Worm (Caenorhabditis elegans) whole organism, young adult: ENCODE results near the gene dat-1.

ENCODE experiments used
- B0336.3 ChIP-seq: fragments of 200-800 bp; sonication (Bioruptor generic); IDR thresholded peaks from 2 replicates; pipeline ENCODE4 v1.3.6; 2022; ENCODE audit warnings: missing genetic modification characterization, missing compliant biosample characterization
- F23B12.7 ChIP-seq: sonication (generic microtip); optimal IDR thresholded peaks from 2 replicates; lab custom pipeline; 2017; ENCODE audit warnings: missing genetic modification characterization, mild to moderate bottlenecking, missing compliant biosample characterization, antibody characterized with exemption, moderate library complexity; ENCODE audit not compliant: insufficient read depth
- F33H1.4 ChIP-seq: fragments of 200-800 bp; sonication (Bioruptor generic); IDR thresholded peaks from 2 replicates; pipeline ENCODE4 v1.3.6; 2022; ENCODE audit warnings: missing genetic modification reagents, missing genetic modification characterization, missing compliant biosample characterization
- K11D2.4 ChIP-seq: fragments of 200-800 bp; sonication (Bioruptor generic); IDR thresholded peaks from 2 replicates; pipeline ENCODE4 v1.3.6; 2022; ENCODE audit warnings: missing genetic modification reagents, missing genetic modification characterization, missing compliant biosample characterization
- T07F8.4 ChIP-seq: sonication (generic microtip); optimal IDR thresholded peaks from 2 replicates; lab custom pipeline; 2016; ENCODE audit warnings: mild to moderate bottlenecking, missing genetic modification characterization, moderate library complexity, missing compliant biosample characterization
- T26A5.8 ChIP-seq: sonication (generic microtip); optimal IDR thresholded peaks from 2 replicates; lab custom pipeline; 2016; ENCODE audit warnings: missing genetic modification characterization, missing compliant biosample characterization
- Y53G8AR.9 ChIP-seq: fragments of 200-800 bp; sonication (Bioruptor generic); conservative IDR thresholded peaks from 2 replicates; pipeline ENCODE4 v1.3.6; 2022; ENCODE audit warnings: missing genetic modification reagents, missing genetic modification characterization, missing compliant biosample characterization
- Y56A3A.18 ChIP-seq: fragments of 200-800 bp; sonication (Bioruptor generic); IDR thresholded peaks from 2 replicates; pipeline ENCODE4 v1.3.6; 2022; ENCODE audit warnings: missing genetic modification reagents, missing genetic modification characterization, missing compliant biosample characterization
- Y67H2A.10 ChIP-seq: fragments of 200-800 bp; sonication (Bioruptor generic); conservative IDR thresholded peaks from 2 replicates; pipeline ENCODE4 v1.3.6; 2022; ENCODE audit warnings: missing genetic modification reagents, missing genetic modification characterization, missing compliant biosample characterization
- ama-1 ChIP-seq, 3 experiments: fragments of 150-350 bp in 1 of 3; sonication (generic microtip) in 2 of 3; optimal IDR thresholded peaks; 2 replicates each; lab custom pipeline; 2014 to 2018; ENCODE audit warnings: missing biosample characterization in 2 of 3, missing genetic modification characterization in 2 of 3, missing genetic modification reagents in 2 of 3
- aptf-3 ChIP-seq: fragments of 200-800 bp; sonication (Bioruptor generic); IDR thresholded peaks from 2 replicates; pipeline ENCODE4 v1.3.6; 2022; ENCODE audit warnings: missing genetic modification characterization, missing compliant biosample characterization
- attf-5 ChIP-seq: fragments of 200-800 bp; sonication (Bioruptor generic); optimal IDR thresholded peaks from 2 replicates; lab custom pipeline; 2018; ENCODE audit warnings: mild to moderate bottlenecking, missing genetic modification characterization, missing compliant biosample characterization
- bed-2 ChIP-seq: fragments of 200-800 bp; sonication (Bioruptor generic); IDR thresholded peaks from 2 replicates; pipeline ENCODE4 v1.3.6; 2022; ENCODE audit warnings: missing genetic modification reagents, missing genetic modification characterization, missing compliant biosample characterization
- ceh-100 ChIP-seq: fragments of 200-800 bp; sonication (Bioruptor generic); IDR thresholded peaks from 2 replicates; pipeline ENCODE4 v1.3.6; 2022; ENCODE audit warnings: missing genetic modification reagents, missing genetic modification characterization, missing compliant biosample characterization
- ceh-27 ChIP-seq: fragments of 200-800 bp; sonication (Bioruptor generic); optimal IDR thresholded peaks from 2 replicates; lab custom pipeline; 2018; ENCODE audit warnings: mild to moderate bottlenecking, missing genetic modification characterization, moderate library complexity, missing compliant biosample characterization
- dpl-1 ChIP-seq: fragments of 150-350 bp; optimal IDR thresholded peaks from 2 replicates; lab custom pipeline; 2014; ENCODE audit warnings: missing biosample characterization, missing genetic modification reagents, missing genetic modification characterization
- ekl-4 ChIP-seq: fragments of 200-800 bp; sonication (Bioruptor generic); IDR thresholded peaks from 2 replicates; pipeline ENCODE4 v1.3.6; 2022; ENCODE audit warnings: missing genetic modification reagents, missing genetic modification characterization, missing compliant biosample characterization
- ets-4 ChIP-seq: fragments of 200-800 bp; sonication (Bioruptor generic); optimal IDR thresholded peaks from 2 replicates; lab custom pipeline; 2018; ENCODE audit warnings: mild to moderate bottlenecking, missing genetic modification characterization, missing compliant biosample characterization
- fkh-3 ChIP-seq: sonication (generic microtip); optimal IDR thresholded peaks from 2 replicates; lab custom pipeline; 2016; ENCODE audit warnings: mild to moderate bottlenecking, missing genetic modification characterization, missing compliant biosample characterization
- him-1 ChIP-seq: sonication (generic microtip); optimal IDR thresholded peaks from 2 replicates; lab custom pipeline; 2016; ENCODE audit warnings: missing genotype, missing genetic modification reagents, missing genetic modification characterization, missing compliant biosample characterization
- hmg-1.2 ChIP-seq: fragments of 200-800 bp; sonication (Bioruptor generic); IDR thresholded peaks from 2 replicates; pipeline ENCODE4 v1.3.6; 2022; ENCODE audit warnings: missing genetic modification reagents, missing genetic modification characterization, missing compliant biosample characterization
- let-526 ChIP-seq: fragments of 200-800 bp; sonication (Bioruptor generic); IDR thresholded peaks from 2 replicates; pipeline ENCODE4 v1.3.6; 2022; ENCODE audit warnings: missing genetic modification reagents, missing genetic modification characterization, missing compliant biosample characterization
- lin-54 ChIP-seq: fragments of 200-800 bp; sonication (Bioruptor generic); optimal IDR thresholded peaks from 2 replicates; lab custom pipeline; 2018; ENCODE audit warnings: mild to moderate bottlenecking, missing genetic modification characterization, missing compliant biosample characterization
- madf-10 ChIP-seq: sonication (generic microtip); optimal IDR thresholded peaks from 2 replicates; lab custom pipeline; 2016; ENCODE audit warnings: mild to moderate bottlenecking, missing genetic modification characterization, missing compliant biosample characterization
- madf-6 ChIP-seq: fragments of 200-800 bp; sonication (Bioruptor generic); IDR thresholded peaks from 2 replicates; pipeline ENCODE4 v1.3.6; 2022; ENCODE audit warnings: missing genetic modification reagents, missing genetic modification characterization, missing compliant biosample characterization
- madf-8 ChIP-seq: fragments of 200-800 bp; sonication (Bioruptor generic); conservative IDR thresholded peaks from 2 replicates; pipeline ENCODE4 v1.3.6; 2022; ENCODE audit warnings: missing genetic modification reagents, missing genetic modification characterization, missing compliant biosample characterization
- mcd-1 ChIP-seq: fragments of 200-800 bp; sonication (Bioruptor generic); IDR thresholded peaks from 2 replicates; pipeline ENCODE4 v1.3.6; 2022; ENCODE audit warnings: missing genetic modification reagents, missing genetic modification characterization, missing compliant biosample characterization
- mxl-1 ChIP-seq: sonication (generic microtip); optimal IDR thresholded peaks from 2 replicates; lab custom pipeline; 2016; ENCODE audit warnings: missing genetic modification characterization, missing compliant biosample characterization
- nhr-120 ChIP-seq: fragments of 200-800 bp; sonication (Bioruptor generic); IDR thresholded peaks from 2 replicates; pipeline ENCODE4 v1.3.6; 2022; ENCODE audit warnings: missing genetic modification characterization, missing compliant biosample characterization
- nhr-27 ChIP-seq: fragments of 200-800 bp; sonication (Bioruptor generic); optimal IDR thresholded peaks from 2 replicates; lab custom pipeline; 2018; ENCODE audit warnings: mild to moderate bottlenecking, missing genetic modification characterization, moderate library complexity, missing compliant biosample characterization
- nhr-80 ChIP-seq: sonication (generic microtip); optimal IDR thresholded peaks from 2 replicates; lab custom pipeline; 2016; ENCODE audit warnings: missing genetic modification characterization, missing compliant biosample characterization
- nhr-90 ChIP-seq: sonication (generic microtip); optimal IDR thresholded peaks from 2 replicates; lab custom pipeline; 2016; ENCODE audit warnings: missing genotype, mild to moderate bottlenecking, missing genetic modification characterization, missing compliant biosample characterization
- rec-8 ChIP-seq, 2 experiments: sonication (generic microtip); optimal IDR thresholded peaks; 2 replicates each; lab custom pipeline; 2016; ENCODE audit warnings: mild to moderate bottlenecking in 2 of 2, missing genetic modification characterization in 2 of 2, missing genetic modification reagents in 2 of 2, missing genotype in 2 of 2, missing biosample characterization in 1 of 2, missing compliant biosample characterization in 1 of 2, moderate library complexity in 1 of 2
- repo-1 ChIP-seq: sonication (generic microtip); optimal IDR thresholded peaks from 2 replicates; lab custom pipeline; 2017; ENCODE audit warnings: mild to moderate bottlenecking, missing genetic modification characterization, missing compliant biosample characterization
- rpc-1 ChIP-seq, 2 experiments: fragments of 150-350 bp in 1 of 2; sonication (generic microtip) in 1 of 2; optimal IDR thresholded peaks; 2 replicates each; lab custom pipeline; 2014 to 2018; ENCODE audit warnings: missing biosample characterization in 1 of 2, missing genetic modification characterization in 1 of 2, missing genetic modification reagents in 1 of 2, missing genotype in 1 of 2
- somi-1 ChIP-seq: fragments of 200-800 bp; sonication (Bioruptor generic); optimal IDR thresholded peaks from 2 replicates; lab custom pipeline; 2018; ENCODE audit warnings: mild to moderate bottlenecking, missing genetic modification characterization, missing compliant biosample characterization
- tbx-9 ChIP-seq: sonication (generic microtip); optimal IDR thresholded peaks from 2 replicates; lab custom pipeline; 2016; ENCODE audit warnings: borderline replicate concordance, missing genetic modification characterization, inconsistent platforms, missing compliant biosample characterization
- unc-130 ChIP-seq: sonication (generic microtip); optimal IDR thresholded peaks from 2 replicates; lab custom pipeline; 2016; ENCODE audit warnings: missing genetic modification reagents, missing genetic modification characterization, missing compliant biosample characterization
- zfh-2 ChIP-seq: fragments of 200-800 bp; sonication (Bioruptor generic); conservative IDR thresholded peaks from 2 replicates; pipeline ENCODE4 v1.3.6; 2022; ENCODE audit warnings: missing genetic modification reagents, missing genetic modification characterization, missing compliant biosample characterization
- ztf-18 ChIP-seq: sonication (generic microtip); optimal IDR thresholded peaks from 2 replicates; lab custom pipeline; 2016; ENCODE audit warnings: missing genotype, mild to moderate bottlenecking, missing genetic modification characterization, missing compliant biosample characterization
- ztf-3 ChIP-seq: fragments of 200-800 bp; sonication (Bioruptor generic); optimal IDR thresholded peaks from 2 replicates; lab custom pipeline; 2018; ENCODE audit warnings: mild to moderate bottlenecking, missing genetic modification characterization, missing compliant biosample characterization

Gene dat-1

DNA sequence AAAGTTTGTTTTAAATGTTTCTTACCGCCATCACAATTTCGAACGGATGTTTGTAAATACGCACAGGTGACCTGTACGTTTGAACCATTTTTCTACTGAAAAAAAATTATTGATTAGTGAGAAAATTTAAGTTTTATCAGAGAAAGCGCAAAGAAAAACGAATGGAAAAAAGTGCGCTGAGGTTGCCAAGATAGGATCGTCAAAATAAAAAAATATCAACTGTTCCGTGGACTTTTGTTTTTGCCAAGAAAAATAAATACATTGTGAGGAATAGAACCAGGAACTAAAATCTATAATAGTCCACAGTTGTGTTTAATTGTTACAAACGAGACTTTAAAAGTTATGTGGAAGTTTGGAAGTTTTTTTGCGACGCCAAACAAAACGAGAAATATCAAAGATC is 6.5 kb upstream of the dat-1 start, which contains the start of gene T23G5.2:
Gene T23G5.2, minus strand, starts transcription at position 101 of the 400 bp plus-strand sequence.
- TF ChIP-seq tbx-9 (tag; lab: Kevin White, UChicago) (no peak), nhr-90 (no peak), unc-130 (GFP tag; lab: Kevin White, UChicago) (no peak), K11D2.4 (GFP tag; lab: Robert Waterston, UW) (no peak), zfh-2 (GFP tag; lab: Robert Waterston, UW) (no peak), repo-1 (no peak), bed-2 (GFP tag; lab: Robert Waterston, UW) (no peak), let-526 (no peak), ekl-4 (GFP tag; lab: Robert Waterston, UW) (no peak), nhr-27 (tag; lab: Kevin White, UChicago) (no peak), Y56A3A.18 (GFP tag; lab: Robert Waterston, UW) (no peak), madf-10 (no peak), rec-8 (tag; optimal IDR thresholded peaks at IDR 0.05; lab: Kevin White, UChicago) (no peak), fkh-3 (tag; lab: Kevin White, UChicago) (no peak), Y53G8AR.9 (GFP tag; lab: Robert Waterston, UW) (no peak), T26A5.8 (tag; lab: Kevin White, UChicago) (no peak)

DNA sequence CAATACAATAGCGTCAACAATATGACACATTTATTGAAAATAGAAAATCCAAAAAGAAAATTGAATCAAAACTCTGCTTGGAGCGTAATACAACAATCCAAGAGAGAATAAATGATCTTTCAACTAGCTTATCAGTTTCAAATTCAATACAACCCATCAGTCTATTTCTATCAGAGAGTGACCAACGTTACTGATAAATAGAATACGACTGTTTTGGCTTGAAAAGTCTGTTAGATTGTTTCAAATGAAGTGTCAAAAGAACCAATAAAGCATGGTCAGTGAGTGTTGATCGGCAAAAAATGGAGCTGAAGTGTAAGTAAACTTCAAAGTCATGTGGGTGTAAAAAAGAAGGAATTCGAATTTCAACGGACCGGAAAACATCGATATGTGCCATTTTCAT is 5.1 kb upstream of the dat-1 start:
- TF ChIP-seq nhr-80 (tag; lab: Kevin White, UChicago) (peak; percentile 54), F33H1.4 (GFP tag; lab: Robert Waterston, UW) (no peak)

- TF ChIP-seq nhr-80 (tag; lab: Kevin White, UChicago) (peak; percentile 75), ets-4 (GFP tag; lab: Kevin White, UChicago) (peak; percentile 22), unc-130 (GFP tag; lab: Kevin White, UChicago) (no peak), attf-5 (GFP tag; lab: Kevin White, UChicago) (peak; percentile 4), mxl-1 (tag; lab: Kevin White, UChicago) (no peak), nhr-120 (GFP tag; lab: Robert Waterston, UW) (no peak), ceh-27 (GFP tag; lab: Kevin White, UChicago) (peak; percentile 24), mcd-1 (GFP tag; lab: Robert Waterston, UW) (0 out of 2 replicates have a peak, but pooled peaks have one; percentile 15), hmg-1.2 (peak; percentile 68; the same call in 1 of the 2 replicates)
Observed at ce11 chrIII:9239983-9240382, 2.8 kb upstream of the dat-1 start, which contains the start of gene saeg-2. saeg-2 (plus strand) TSS chrIII:9240363.

DNA sequence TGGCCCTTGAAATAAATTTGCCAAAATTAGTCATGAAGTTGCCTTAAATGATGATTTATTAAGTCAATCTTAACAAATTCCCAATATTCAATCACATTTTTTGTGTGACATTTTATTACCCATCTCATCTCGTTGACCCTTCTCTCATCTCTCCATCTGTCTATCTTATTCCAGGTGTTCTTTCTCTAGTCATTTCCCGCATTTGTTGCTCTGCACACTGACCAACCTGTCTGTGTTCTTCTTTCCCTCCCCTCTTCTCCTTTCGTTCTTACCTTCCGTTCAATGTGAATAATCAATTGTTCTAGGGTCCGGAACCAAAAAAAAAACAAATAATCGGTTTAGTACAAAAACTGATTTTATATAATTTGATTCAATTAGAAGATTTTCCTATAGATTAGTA is 4.4 kb downstream of the dat-1 start, which contains the start of gene T02C1.1:
Gene T02C1.1, plus strand, starts transcription at position 305 of the 400 bp plus-strand sequence.
- no peak for TF ChIP-seq unc-130 (GFP tag; lab: Kevin White, UChicago)
- no peak for TF ChIP-seq bed-2 (GFP tag; lab: Robert Waterston, UW)
- no peak for TF ChIP-seq T26A5.8 (tag; lab: Kevin White, UChicago)
- no peak for TF ChIP-seq madf-8 (GFP tag; lab: Robert Waterston, UW)
- no peak for TF ChIP-seq nhr-120 (GFP tag; lab: Robert Waterston, UW)

DNA sequence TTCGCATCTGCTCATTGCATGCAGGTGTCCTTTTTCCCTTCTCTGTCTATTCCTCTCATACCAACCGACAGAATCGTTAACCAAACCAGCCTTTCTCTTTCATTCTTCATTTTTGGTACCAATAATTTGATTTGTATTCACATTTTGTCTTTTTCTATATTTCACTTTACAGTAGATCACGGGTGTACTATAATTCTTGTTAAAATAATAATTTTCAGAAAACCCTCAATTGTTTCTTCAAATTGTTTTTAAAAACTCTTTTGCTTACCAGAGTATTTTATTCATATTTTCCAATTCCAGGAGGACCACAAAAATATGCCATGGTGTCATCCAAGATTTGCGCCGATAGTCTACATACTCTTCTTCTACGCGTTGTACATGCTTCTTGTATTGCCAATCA is 8.0 kb downstream of the dat-1 start, which contains the start of gene T02C1.2:
Gene T02C1.2, plus strand, starts transcription at position 301 of the 400 bp plus-strand sequence.
- TF ChIP-seq ama-1 (optimal IDR thresholded peaks at IDR 0.05; lab: Kevin White, UChicago) = no peak
- TF ChIP-seq ama-1 (GFP tag; optimal IDR thresholded peaks at IDR 0.05; lab: Kevin White, UChicago) = no peak
- TF ChIP-seq madf-6 (GFP tag; lab: Robert Waterston, UW) = no peak
- no peak for TF ChIP-seq mxl-1 (tag; lab: Kevin White, UChicago)
- TF ChIP-seq ztf-3 = no peak
- no peak for TF ChIP-seq nhr-27 (tag; lab: Kevin White, UChicago)
- no peak for TF ChIP-seq T07F8.4 (tag; lab: Kevin White, UChicago)
- TF ChIP-seq ztf-18 = no peak
- TF ChIP-seq ceh-100 (GFP tag; lab: Robert Waterston, UW) = no peak
- no peak for TF ChIP-seq him-1 (tag; lab: Kevin White, UChicago)
- TF ChIP-seq B0336.3 (GFP tag; lab: Robert Waterston, UW) = no peak
- no peak for TF ChIP-seq somi-1
- TF ChIP-seq aptf-3 (GFP tag; lab: Robert Waterston, UW) = no peak
- no peak for TF ChIP-seq F23B12.7 (tag; lab: Kevin White, UChicago)
- no peak for TF ChIP-seq rpc-1 (optimal IDR thresholded peaks at IDR 0.05; lab: Kevin White, UChicago)
- no peak for TF ChIP-seq rpc-1 (tag; optimal IDR thresholded peaks at IDR 0.05; lab: Kevin White, UChicago)
- TF ChIP-seq Y67H2A.10 = no peak
- no peak for TF ChIP-seq dpl-1 (GFP tag; lab: Kevin White, UChicago)
- no peak for TF ChIP-seq lin-54 (GFP tag; lab: Kevin White, UChicago)
- TF ChIP-seq tbx-9 (tag; lab: Kevin White, UChicago) = no peak
